Worm (Caenorhabditis elegans) whole organism, L4/young adult: ENCODE data around the gene ZK1010.12.

Experiments used
- dao-5 ChIP-seq: sonication (generic microtip); optimal IDR thresholded peaks from 2 replicates; lab custom pipeline; 2016; ENCODE audit warnings: missing genotype, missing genetic modification characterization, moderate library complexity, missing compliant biosample characterization
- him-1 ChIP-seq: sonication (generic microtip); optimal IDR thresholded peaks from 2 replicates; lab custom pipeline; 2016; ENCODE audit warnings: missing genotype, missing genetic modification reagents, missing genetic modification characterization, missing compliant biosample characterization

DNA sequence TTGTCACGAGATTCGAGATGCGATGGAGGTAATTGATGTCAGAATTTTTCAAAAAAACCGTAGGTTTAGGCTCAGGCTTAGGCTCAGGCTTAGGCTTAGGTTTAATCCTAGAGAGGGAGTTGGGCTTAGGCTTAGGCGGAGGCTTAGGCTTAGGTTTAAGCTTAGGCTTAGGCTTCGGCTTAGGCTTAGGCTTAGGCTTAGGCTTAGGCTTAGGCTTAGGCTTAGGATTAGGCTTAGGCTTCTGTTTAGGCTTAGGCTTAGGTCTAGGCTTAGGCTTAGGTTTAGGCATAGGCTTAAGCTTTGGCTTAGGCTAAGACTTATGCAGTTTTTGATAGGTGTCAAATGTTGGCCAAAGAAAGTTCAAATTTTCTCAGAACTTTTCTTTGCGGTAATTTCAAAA is 13.2 kb downstream of the ZK1010.12 start:
- TF ChIP-seq him-1 = no peak
- no peak for TF ChIP-seq dao-5 (tag; lab: Kevin White, UChicago)
